Fruit fly (Drosophila melanogaster): ENCODE measurements around the gene CG15130.

CG15130 gene

dm6 chr2L:20390004-20390403 is 34.5 kb downstream of the CG15130 start (continued):
- TF ChIP-seq croc (GFP tag; conservative IDR thresholded peaks at IDR 0.05): no peak
- no peak for TF ChIP-seq fru (optimal IDR thresholded peaks at IDR 0.05)
- peak; percentile 23 for TF ChIP-seq CG1603 (tag; optimal IDR thresholded peaks at IDR 0.05)
- peak; percentile 7 for TF ChIP-seq Vsx1 (GFP tag; optimal IDR thresholded peaks at IDR 0.05)
- TF ChIP-seq lab (GFP tag; optimal IDR thresholded peaks at IDR 0.05): peak; percentile 69
- TF ChIP-seq CG15011 (GFP tag; optimal IDR thresholded peaks at IDR 0.05): no peak
- TF ChIP-seq CG9876 (GFP tag; optimal IDR thresholded peaks at IDR 0.05): no peak
- no peak for TF ChIP-seq fd3F (GFP tag; optimal IDR thresholded peaks at IDR 0.05)
- TF ChIP-seq H15 (GFP tag; IDR thresholded peaks at IDR 0.05): no peak
- no peak for TF ChIP-seq tx (GFP tag; optimal IDR thresholded peaks at IDR 0.05)
- no peak for TF ChIP-seq jigr1 (GFP tag; IDR thresholded peaks at IDR 0.05)
- no peak for TF ChIP-seq MESR4 (GFP tag; optimal IDR thresholded peaks at IDR 0.05)
- no peak for TF ChIP-seq HmgZ (tag; optimal IDR thresholded peaks at IDR 0.05)
- TF ChIP-seq CG12744 (GFP tag; optimal IDR thresholded peaks at IDR 0.05): no peak
- TF ChIP-seq CG1792 (GFP tag; optimal IDR thresholded peaks at IDR 0.05): no peak
- TF ChIP-seq Drgx (GFP tag; IDR thresholded peaks at IDR 0.05): no peak
- TF ChIP-seq CG18476 (GFP tag; optimal IDR thresholded peaks at IDR 0.05): no peak
- TF ChIP-seq HHEX (GFP tag; optimal IDR thresholded peaks at IDR 0.05): peak; percentile 30
- TF ChIP-seq CoRest (tag; optimal IDR thresholded peaks at IDR 0.05): no peak
- no peak for TF ChIP-seq ab (GFP tag; optimal IDR thresholded peaks at IDR 0.05)
- no peak for TF ChIP-seq Spps (tag; optimal IDR thresholded peaks at IDR 0.05)
- TF ChIP-seq dmrt99B (tag; optimal IDR thresholded peaks at IDR 0.05): no peak
- no peak for TF ChIP-seq CG6272 (GFP tag; IDR thresholded peaks at IDR 0.05)
- no peak for TF ChIP-seq CG32772 (GFP tag; IDR thresholded peaks at IDR 0.05)
- no peak for TF ChIP-seq Hey (tag; optimal IDR thresholded peaks at IDR 0.05)
- TF ChIP-seq sd (tag; optimal IDR thresholded peaks at IDR 0.05): peak; percentile 52
- TF ChIP-seq vvl (GFP tag; IDR thresholded peaks at IDR 0.05): no peak
- TF ChIP-seq CHES-1-like (GFP tag; optimal IDR thresholded peaks at IDR 0.05): no peak
- no peak for TF ChIP-seq Sin3A (optimal IDR thresholded peaks at IDR 0.05)
- no peak for TF ChIP-seq tap (tag; optimal IDR thresholded peaks at IDR 0.05)
- TF ChIP-seq dysf (GFP tag; IDR thresholded peaks at IDR 0.05): no peak
- TF ChIP-seq CG14441 (GFP tag; IDR thresholded peaks at IDR 0.05): no peak
- no peak for TF ChIP-seq pho (GFP tag; optimal IDR thresholded peaks at IDR 0.05)
- no peak for TF ChIP-seq Dip2 (GFP tag; IDR thresholded peaks at IDR 0.05)
- TF ChIP-seq CG7928 (GFP tag; optimal IDR thresholded peaks at IDR 0.05): no peak
- no peak for TF ChIP-seq gt (GFP tag; IDR thresholded peaks at IDR 0.05)
- no peak for TF ChIP-seq Atf-2 (GFP tag; optimal IDR thresholded peaks at IDR 0.05)
- no peak for TF ChIP-seq gro (GFP tag; optimal IDR thresholded peaks at IDR 0.05)
- TF ChIP-seq crol (GFP tag; IDR thresholded peaks at IDR 0.05): no peak
- TF ChIP-seq twi (tag; optimal IDR thresholded peaks at IDR 0.05): no peak
- no peak for TF ChIP-seq CG14965 (GFP tag; optimal IDR thresholded peaks at IDR 0.05; ENCODE audit: borderline replicate concordance)
- no peak for TF ChIP-seq pros (GFP tag; optimal IDR thresholded peaks at IDR 0.05)
- TF ChIP-seq Hr39 (optimal IDR thresholded peaks at IDR 0.05): no peak
- no peak for TF ChIP-seq corto (GFP tag; optimal IDR thresholded peaks at IDR 0.05)
- TF ChIP-seq CG1233 (GFP tag; optimal IDR thresholded peaks at IDR 0.05): no peak
- no peak for TF ChIP-seq tup (GFP tag; optimal IDR thresholded peaks at IDR 0.05)
- no peak for TF ChIP-seq CG4820 (GFP tag; optimal IDR thresholded peaks at IDR 0.05)
- TF ChIP-seq so (GFP tag; IDR thresholded peaks at IDR 0.05): no peak
- TF ChIP-seq CG12659 (GFP tag; optimal IDR thresholded peaks at IDR 0.05): peak; percentile 12
- no peak for TF ChIP-seq ash1 (GFP tag; optimal IDR thresholded peaks at IDR 0.05)
- TF ChIP-seq HLHmδ (GFP tag; optimal IDR thresholded peaks at IDR 0.05): no peak
- TF ChIP-seq CG18262 (tag; optimal IDR thresholded peaks at IDR 0.05): no peak
- no peak for TF ChIP-seq Neu2 (GFP tag; optimal IDR thresholded peaks at IDR 0.05; ENCODE audit: borderline replicate concordance)
- no peak for TF ChIP-seq sim (GFP tag; IDR thresholded peaks at IDR 0.05)

All from whole organism, embryonic.